Worm (Caenorhabditis elegans) whole organism, young adult: ENCODE measurements around the gene T19C4.5.

ENCODE experiments used
- egrh-3 ChIP-seq: fragments of 200-800 bp; sonication (Bioruptor generic); IDR thresholded peaks from 2 replicates; pipeline ENCODE4 v1.3.6; 2022; ENCODE audit warnings: missing genetic modification reagents, missing genetic modification characterization, missing compliant biosample characterization
- let-607 ChIP-seq, 2 experiments: fragments of 200-800 bp in 1 of 2; sonication (Bioruptor generic) in 1 of 2; sonication (generic microtip) in 1 of 2; optimal IDR thresholded peaks; 2 replicates each; lab custom pipeline; 2016 to 2018; ENCODE audit warnings: mild to moderate bottlenecking in 2 of 2, missing compliant biosample characterization in 2 of 2, missing genetic modification characterization in 2 of 2, moderate library complexity in 2 of 2, missing genotype in 1 of 2
- rec-8 ChIP-seq, 2 experiments: sonication (generic microtip); optimal IDR thresholded peaks; 2 replicates each; lab custom pipeline; 2016; ENCODE audit warnings: mild to moderate bottlenecking in 2 of 2, missing genetic modification characterization in 2 of 2, missing genetic modification reagents in 2 of 2, missing genotype in 2 of 2, missing biosample characterization in 1 of 2, missing compliant biosample characterization in 1 of 2, moderate library complexity in 1 of 2
- ztf-18 ChIP-seq: sonication (generic microtip); optimal IDR thresholded peaks from 2 replicates; lab custom pipeline; 2016; ENCODE audit warnings: missing genotype, mild to moderate bottlenecking, missing genetic modification characterization, missing compliant biosample characterization

- TF ChIP-seq egrh-3, result no peak
- TF ChIP-seq rec-8 (tag; optimal IDR thresholded peaks at IDR 0.05; lab: Kevin White, UChicago), result no peak
- no peak for TF ChIP-seq ztf-18 (tag; lab: Kevin White, UChicago)
- no peak for TF ChIP-seq let-607 (tag; optimal IDR thresholded peaks at IDR 0.05; lab: Kevin White, UChicago)
Measured at ce11 chrV:11220936-11221335, 48.9 kb downstream of the T19C4.5 start, which contains the start of gene T19B10.2.
